Fruit fly (Drosophila melanogaster) whole organism, prepupa: ENCODE results near the gene CG3347.
A peak's percentile ranks its signal among the peaks of the same experiment; 100 is the strongest.

Experiments
- CG6808 ChIP-seq: fragments of 200-800 bp; sonication (Bioruptor generic); optimal IDR thresholded peaks from 3 replicates; lab custom pipeline; 2017; ENCODE audit warnings: missing biosample characterization, missing genetic modification characterization, mild to moderate bottlenecking, moderate library complexity, missing genetic modification reagents
- Eip93F ChIP-seq: fragments of 200-800 bp; sonication (Bioruptor generic); optimal IDR thresholded peaks from 2 replicates; lab custom pipeline; 2016; ENCODE audit warnings: missing biosample characterization, mild to moderate bottlenecking, missing genetic modification characterization
- Smox ChIP-seq: fragments of 200-800 bp; sonication (Bioruptor generic); optimal IDR thresholded peaks from 3 replicates; lab custom pipeline; 2016; ENCODE audit warnings: missing biosample characterization, missing genetic modification characterization
- fkh ChIP-seq: fragments of 200-800 bp; sonication (Bioruptor generic); optimal IDR thresholded peaks from 3 replicates; lab custom pipeline; 2017; ENCODE audit warnings: missing biosample characterization, mild to moderate bottlenecking, missing genetic modification characterization, moderate library complexity

DNA sequence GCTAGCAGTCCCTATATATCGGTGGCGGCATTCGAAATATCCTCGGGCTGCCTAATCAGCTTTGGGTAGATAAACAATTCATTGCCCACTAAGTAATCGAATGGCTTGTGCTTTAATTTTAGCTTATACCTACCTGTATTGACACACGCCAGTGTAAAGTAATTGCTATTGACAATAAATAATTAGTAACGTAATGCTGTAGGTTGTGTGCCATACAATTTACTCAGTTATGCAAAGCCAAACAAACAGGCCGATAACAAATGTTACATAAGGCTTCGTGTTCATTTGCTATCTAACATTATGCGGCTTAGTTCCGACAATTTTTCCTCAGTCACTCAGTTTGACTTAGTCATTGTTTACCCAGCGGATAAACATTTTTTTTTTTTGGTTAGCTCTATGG, 40.5 kb upstream of the CG3347 start:
- no peak for TF ChIP-seq Eip93F (GFP tag; lab: Kevin White, UChicago)
- no peak for TF ChIP-seq CG6808 (GFP tag; lab: Kevin White, UChicago)
- peak; percentile 37 for TF ChIP-seq fkh (GFP tag; lab: Kevin White, UChicago)
- TF ChIP-seq Smox (GFP tag; lab: Kevin White, UChicago) = no peak
